Worm (Caenorhabditis elegans) whole organism, L4 larva: ENCODE measurements around the gene Y2H9A.4.
A peak's percentile ranks its signal among the peaks of the same experiment; 100 is the strongest.

Experiments
- F10B5.3 ChIP-seq: sonication (generic microtip); optimal IDR thresholded peaks from 2 replicates; lab custom pipeline; 2016; ENCODE audit warnings: mild to moderate bottlenecking, missing genetic modification characterization, missing compliant biosample characterization
- F49E8.2 ChIP-seq: sonication (generic microtip); optimal IDR thresholded peaks from 2 replicates; lab custom pipeline; 2016; ENCODE audit warnings: missing compliant biosample characterization, mild to moderate bottlenecking, missing genetic modification characterization, borderline replicate concordance
- T20F7.1 ChIP-seq: fragments of 200-800 bp; sonication (Bioruptor generic); optimal IDR thresholded peaks from 2 replicates; lab custom pipeline; 2018; ENCODE audit warnings: mild to moderate bottlenecking, missing genetic modification characterization, missing compliant biosample characterization
- ceh-82 ChIP-seq: sonication (generic microtip); optimal IDR thresholded peaks from 2 replicates; lab custom pipeline; 2017; ENCODE audit warnings: missing biosample characterization, missing genetic modification characterization
- nhr-10 ChIP-seq: fragments of 150-350 bp; optimal IDR thresholded peaks from 2 replicates; lab custom pipeline; 2014; ENCODE audit warnings: missing biosample characterization, missing genetic modification characterization
- nhr-11 ChIP-seq: fragments of 150-350 bp; optimal IDR thresholded peaks from 2 replicates; lab custom pipeline; 2014; ENCODE audit warnings: missing biosample characterization, missing genetic modification characterization
- nhr-237 ChIP-seq: sonication (generic microtip); optimal IDR thresholded peaks from 2 replicates; lab custom pipeline; 2017; ENCODE audit warnings: missing biosample characterization, missing genetic modification characterization
- nhr-41 ChIP-seq: fragments of 200-800 bp; sonication (Bioruptor generic); IDR thresholded peaks from 2 replicates; pipeline ENCODE4 v1.3.6; 2022; ENCODE audit warnings: missing genetic modification reagents, missing genetic modification characterization, missing compliant biosample characterization
- pqm-1 ChIP-seq: sonication (generic microtip); optimal IDR thresholded peaks from 2 replicates; lab custom pipeline; 2017; ENCODE audit warnings: missing biosample characterization, missing genetic modification characterization
- skn-1 ChIP-seq: fragments of 150-350 bp; optimal IDR thresholded peaks from 2 replicates; lab custom pipeline; 2014; ENCODE audit warnings: missing biosample characterization, missing genetic modification characterization
- spr-3 ChIP-seq: fragments of 200-800 bp; sonication (Bioruptor generic); optimal IDR thresholded peaks from 2 replicates; lab custom pipeline; 2018; ENCODE audit warnings: mild to moderate bottlenecking, missing genetic modification characterization, missing compliant biosample characterization
- zag-1 ChIP-seq: fragments of 150-350 bp; optimal IDR thresholded peaks from 2 replicates; lab custom pipeline; 2014; ENCODE audit warnings: missing biosample characterization, missing genetic modification characterization
- zfp-3 ChIP-seq: fragments of 200-800 bp; sonication (Bioruptor generic); conservative IDR thresholded peaks from 2 replicates; pipeline ENCODE4 v1.3.6; 2022; ENCODE audit warnings: missing genetic modification reagents, missing genetic modification characterization, missing compliant biosample characterization
- zip-2 ChIP-seq: fragments of 150-350 bp; optimal IDR thresholded peaks from 2 replicates; lab custom pipeline; 2014; ENCODE audit warnings: missing biosample characterization, missing genetic modification characterization

DNA sequence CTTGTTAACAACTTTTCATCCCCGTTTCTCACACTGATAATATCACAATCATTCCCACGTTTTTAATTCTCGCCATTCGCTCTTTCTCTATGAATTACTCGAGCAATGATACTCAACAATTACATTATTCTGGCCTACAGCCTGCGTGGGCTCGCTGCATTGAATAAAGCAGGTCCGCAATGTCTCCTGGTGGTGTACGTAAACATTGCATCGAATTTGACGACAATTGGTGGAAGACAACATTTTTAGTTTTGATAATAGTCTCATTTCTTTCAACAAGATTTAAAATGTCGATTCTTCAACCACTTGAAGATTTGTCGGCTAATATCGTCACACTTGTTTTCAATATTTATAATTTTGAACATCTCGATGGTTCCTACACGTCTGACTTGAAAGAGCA, 13.6 kb downstream of the Y2H9A.4 start, which contains the start of gene bath-39:
- no peak for TF ChIP-seq zfp-3 (GFP tag; lab: Robert Waterston, UW)
- TF ChIP-seq pqm-1 (tag; lab: Kevin White, UChicago) = no peak
- no peak for TF ChIP-seq nhr-11 (tag; lab: Kevin White, UChicago)
- TF ChIP-seq nhr-237 (tag; lab: Kevin White, UChicago) = no peak
- no peak for TF ChIP-seq F49E8.2 (tag; lab: Kevin White, UChicago)
- TF ChIP-seq zip-2 (tag; lab: Kevin White, UChicago) = no peak
- TF ChIP-seq spr-3 (GFP tag; lab: Kevin White, UChicago) = no peak
- TF ChIP-seq T20F7.1 = peak; percentile 0
- no peak for TF ChIP-seq skn-1
- TF ChIP-seq nhr-10 (tag; lab: Kevin White, UChicago) = no peak
- no peak for TF ChIP-seq ceh-82 (tag; lab: Kevin White, UChicago)
- no peak for TF ChIP-seq zag-1 (tag; lab: Kevin White, UChicago)
- no peak for TF ChIP-seq F10B5.3
- no peak for TF ChIP-seq nhr-41 (GFP tag; lab: Robert Waterston, UW)
